Fruit fly (Drosophila melanogaster) whole organism, embryonic: ENCODE results near the gene CG18675.

Source experiments
- Ada2b ChIP-seq: fragments of 200-800 bp; sonication (Bioruptor generic); IDR thresholded peaks from 2 replicates; pipeline ENCODE4 v1.3.6; 2022; ENCODE audit warnings: missing biosample characterization, missing genetic modification characterization
- Antp ChIP-seq: fragments of 200-800 bp; sonication (Bioruptor generic); optimal IDR thresholded peaks from 3 replicates; lab custom pipeline; 2016; ENCODE audit warnings: missing biosample characterization, missing genetic modification characterization
- B-H2 ChIP-seq: fragments of 200-800 bp; sonication (Bioruptor generic); optimal IDR thresholded peaks from 2 replicates; lab custom pipeline; 2018; ENCODE audit warnings: missing biosample characterization, mild to moderate bottlenecking, missing genetic modification characterization
- CG13287 ChIP-seq: fragments of 200-800 bp; sonication (Bioruptor generic); IDR thresholded peaks from 2 replicates; pipeline ENCODE4 v1.3.6; 2022; ENCODE audit warnings: missing biosample characterization, missing genetic modification characterization; ENCODE audit not compliant: partially characterized antibody
- CG13296 ChIP-seq: fragments of 200-800 bp; sonication (Bioruptor generic); optimal IDR thresholded peaks from 3 replicates; lab custom pipeline; 2018; ENCODE audit warnings: missing biosample characterization, mild to moderate bottlenecking, missing genetic modification characterization
- CG13624 ChIP-seq: fragments of 200-800 bp; sonication (Bioruptor generic); optimal IDR thresholded peaks from 2 replicates; lab custom pipeline; 2016; ENCODE audit warnings: missing biosample characterization, missing genetic modification characterization
- CG13894 ChIP-seq: fragments of 200-800 bp; sonication (Bioruptor generic); optimal IDR thresholded peaks from 3 replicates; lab custom pipeline; 2018; ENCODE audit warnings: missing biosample characterization, mild to moderate bottlenecking, missing genetic modification characterization, moderate library complexity
- CG14710 ChIP-seq: fragments of 200-800 bp; sonication (Bioruptor generic); optimal IDR thresholded peaks from 3 replicates; lab custom pipeline; 2019; ENCODE audit warnings: missing biosample characterization, mild to moderate bottlenecking, missing genetic modification characterization, moderate library complexity
- CG15514 ChIP-seq: fragments of 200-800 bp; sonication (Bioruptor generic); optimal IDR thresholded peaks from 3 replicates; lab custom pipeline; 2017; ENCODE audit warnings: missing biosample characterization, missing genetic modification characterization, mild to moderate bottlenecking, moderate library complexity, missing genetic modification reagents
- CG15601 ChIP-seq: fragments of 200-800 bp; sonication (Bioruptor generic); optimal IDR thresholded peaks from 3 replicates; lab custom pipeline; 2019; ENCODE audit warnings: missing biosample characterization, mild to moderate bottlenecking, missing genetic modification characterization, moderate library complexity
- CG1603 ChIP-seq: fragments of 200-800 bp; sonication (Bioruptor generic); optimal IDR thresholded peaks from 2 replicates; lab custom pipeline; 2019; ENCODE audit warnings: missing biosample characterization, mild to moderate bottlenecking, missing genetic modification characterization, moderate library complexity
- CG2120 ChIP-seq: fragments of 200-800 bp; sonication (Bioruptor generic); optimal IDR thresholded peaks from 3 replicates; lab custom pipeline; 2016; ENCODE audit warnings: missing biosample characterization, missing genetic modification characterization
- CG32532 ChIP-seq: fragments of 200-800 bp; sonication (Bioruptor generic); IDR thresholded peaks from 2 replicates; pipeline ENCODE4 v1.3.6; 2022; ENCODE audit warnings: missing biosample characterization, missing genetic modification characterization
- CG3726 ChIP-seq: fragments of 200-800 bp; sonication (Bioruptor generic); IDR thresholded peaks from 3 replicates; pipeline ENCODE4, ENCODE4 v1.3.6; 2022; ENCODE audit warnings: missing biosample characterization, missing genetic modification characterization
- CG4730 ChIP-seq: fragments of 200-800 bp; sonication (Bioruptor generic); IDR thresholded peaks from 2 replicates; pipeline ENCODE4 v1.3.6; 2022; ENCODE audit warnings: missing biosample characterization, missing genetic modification characterization
- CG5245 ChIP-seq: fragments of 200-800 bp; sonication (Bioruptor generic); optimal IDR thresholded peaks from 3 replicates; lab custom pipeline; 2016; ENCODE audit warnings: missing biosample characterization, missing genetic modification characterization
- CG6654 ChIP-seq: fragments of 200-800 bp; sonication (Bioruptor generic); optimal IDR thresholded peaks from 2 replicates; lab custom pipeline; 2017; ENCODE audit warnings: missing biosample characterization, mild to moderate bottlenecking, missing genetic modification characterization
- CG8924 ChIP-seq: fragments of 200-800 bp; optimal IDR thresholded peaks from 3 replicates; lab custom pipeline; 2019; ENCODE audit warnings: missing biosample characterization, mild to moderate bottlenecking, missing genetic modification characterization, moderate library complexity
- CG9876 ChIP-seq: fragments of 200-800 bp; sonication (Bioruptor generic); optimal IDR thresholded peaks from 2 replicates; lab custom pipeline; 2016; ENCODE audit warnings: missing biosample characterization, missing genetic modification characterization
- Dad ChIP-seq: fragments of 200-800 bp; sonication (Bioruptor generic); optimal IDR thresholded peaks from 3 replicates; lab custom pipeline; 2016; ENCODE audit warnings: missing biosample characterization, missing genetic modification characterization
- Dref ChIP-seq: fragments of 200-800 bp; sonication (Bioruptor generic); IDR thresholded peaks from 2 replicates; pipeline ENCODE4 v1.3.6; 2022; ENCODE audit warnings: missing biosample characterization, missing genetic modification characterization
- Rx ChIP-seq: fragments of 200-800 bp; sonication (Bioruptor generic); IDR thresholded peaks from 2 replicates; pipeline ENCODE4 v1.3.6; 2022; ENCODE audit warnings: missing biosample characterization, missing genetic modification characterization
- Sry-δ ChIP-seq: fragments of 200-800 bp; sonication (Bioruptor generic); optimal IDR thresholded peaks from 2 replicates; lab custom pipeline; 2016; ENCODE audit warnings: missing biosample characterization, missing genetic modification characterization
- br ChIP-seq: fragments of >200 bp; optimal IDR thresholded peaks from 2 replicates; lab custom pipeline; 2017
- cad ChIP-seq: fragments of >200 bp; optimal IDR thresholded peaks from 2 replicates; lab custom pipeline; 2017; ENCODE audit warnings: missing biosample characterization, missing genetic modification characterization
- caup ChIP-seq: fragments of 200-800 bp; sonication (Bioruptor generic); optimal IDR thresholded peaks from 3 replicates; lab custom pipeline; 2017; ENCODE audit warnings: missing biosample characterization, mild to moderate bottlenecking, missing genetic modification characterization, moderate library complexity; ENCODE audit not compliant: severe bottlenecking
- dm ChIP-seq: fragments of 200-800 bp; sonication (Bioruptor generic); optimal IDR thresholded peaks from 3 replicates; lab custom pipeline; 2016; ENCODE audit warnings: missing biosample characterization, missing genetic modification characterization
- ewg ChIP-seq: fragments of 200-800 bp; sonication (Bioruptor generic); optimal IDR thresholded peaks from 3 replicates; lab custom pipeline; 2017; ENCODE audit warnings: mild to moderate bottlenecking, missing biosample characterization, missing genetic modification reagents, missing genetic modification characterization
- fu2 ChIP-seq: fragments of 200-800 bp; sonication (Bioruptor generic); optimal IDR thresholded peaks from 2 replicates; lab custom pipeline; 2016; ENCODE audit warnings: missing biosample characterization, missing genetic modification characterization
- hth ChIP-seq: fragments of >200 bp; optimal IDR thresholded peaks from 2 replicates; lab custom pipeline; 2017; ENCODE audit warnings: inconsistent platforms
- ind ChIP-seq: fragments of 200-800 bp; sonication (Bioruptor generic); optimal IDR thresholded peaks from 3 replicates; lab custom pipeline; 2016; ENCODE audit warnings: missing biosample characterization, missing genetic modification characterization
- lab ChIP-seq: fragments of 200-800 bp; sonication (Bioruptor generic); optimal IDR thresholded peaks from 3 replicates; lab custom pipeline; 2017; ENCODE audit warnings: missing biosample characterization, missing genetic modification characterization, mild to moderate bottlenecking, moderate library complexity, missing genetic modification reagents
- lola ChIP-seq, 3 experiments: fragments of >200 bp in 2 of 3; fragments of 200-800 bp in 1 of 3; sonication (Bioruptor generic) in 1 of 3; optimal IDR thresholded peaks; 2 replicates each; lab custom pipeline; 2017 to 2019; ENCODE audit warnings: missing biosample characterization in 3 of 3, missing genetic modification characterization in 3 of 3, mild to moderate bottlenecking in 1 of 3, moderate library complexity in 1 of 3
- luna ChIP-seq: fragments of 200-800 bp; sonication (Bioruptor generic); optimal IDR thresholded peaks from 2 replicates; lab custom pipeline; 2016; ENCODE audit warnings: missing biosample characterization, missing genetic modification characterization
- maf-S ChIP-seq: fragments of 200-800 bp; sonication (Bioruptor generic); optimal IDR thresholded peaks from 2 replicates; lab custom pipeline; 2016; ENCODE audit warnings: missing biosample characterization, missing genetic modification characterization
- oc ChIP-seq: fragments of 200-800 bp; sonication (Bioruptor generic); optimal IDR thresholded peaks from 2 replicates; lab custom pipeline; 2018; ENCODE audit warnings: missing biosample characterization, mild to moderate bottlenecking, missing genetic modification characterization, moderate library complexity
- onecut ChIP-seq: fragments of 200-800 bp; sonication (Bioruptor generic); IDR thresholded peaks from 2 replicates; pipeline ENCODE4 v1.3.6; 2022; ENCODE audit warnings: missing biosample characterization, missing genetic modification characterization
- pan ChIP-seq, 4 experiments: fragments of >200 bp in 3 of 4; fragments of 200-800 bp in 1 of 4; sonication (Bioruptor generic) in 1 of 4; optimal IDR thresholded peaks in 3 of 4; IDR thresholded peaks in 1 of 4; 2 replicates each; pipeline versions ENCODE4 v1.3.6 to Lab custom; 2017 to 2022; ENCODE audit warnings: missing biosample characterization in 2 of 4, missing genetic modification characterization in 2 of 4, mixed read lengths in 1 of 4
- pho ChIP-seq: fragments of 200-800 bp; sonication (Bioruptor generic); optimal IDR thresholded peaks from 2 replicates; lab custom pipeline; 2016; ENCODE audit warnings: missing biosample characterization, missing genetic modification characterization
- run ChIP-seq: fragments of 200-800 bp; sonication (Bioruptor generic); optimal IDR thresholded peaks from 3 replicates; lab custom pipeline; 2018; ENCODE audit warnings: missing biosample characterization, mild to moderate bottlenecking, missing genetic modification characterization
- shn ChIP-seq: fragments of 200-800 bp; sonication (Bioruptor generic); optimal IDR thresholded peaks from 3 replicates; lab custom pipeline; 2016; ENCODE audit warnings: missing biosample characterization, missing genetic modification characterization
- tin ChIP-seq: fragments of 200-800 bp; sonication (Bioruptor generic); optimal IDR thresholded peaks from 3 replicates; lab custom pipeline; 2016; ENCODE audit warnings: missing biosample characterization, missing genetic modification characterization
- trh ChIP-seq: fragments of 200-800 bp; sonication (Bioruptor generic); optimal IDR thresholded peaks from 2 replicates; lab custom pipeline; 2016; ENCODE audit warnings: missing biosample characterization, missing genetic modification characterization
- vfl ChIP-seq: fragments of 200-800 bp; sonication (Bioruptor generic); optimal IDR thresholded peaks from 2 replicates; lab custom pipeline; 2016; ENCODE audit warnings: missing biosample characterization, missing genetic modification characterization
- vnd ChIP-seq: fragments of 200-800 bp; sonication (Bioruptor generic); IDR thresholded peaks from 3 replicates; pipeline ENCODE4 v1.3.6; 2022; ENCODE audit warnings: missing biosample characterization, missing genetic modification characterization; ENCODE audit not compliant: partially characterized antibody
- vvl ChIP-seq: fragments of 200-800 bp; sonication (Bioruptor generic); IDR thresholded peaks from 2 replicates; pipeline ENCODE4 v1.3.6; 2022; ENCODE audit warnings: missing biosample characterization, missing genetic modification characterization
- wdn ChIP-seq: fragments of 200-800 bp; sonication (Bioruptor generic); IDR thresholded peaks from 2 replicates; pipeline ENCODE4 v1.3.6; 2022; ENCODE audit warnings: missing biosample characterization, missing genetic modification characterization
- yki ChIP-seq: fragments of >200 bp; optimal IDR thresholded peaks from 3 replicates; lab custom pipeline; 2018
- zen2 ChIP-seq: fragments of 200-800 bp; sonication (Bioruptor generic); IDR thresholded peaks from 3 replicates; pipeline ENCODE4 v1.3.6; 2022; ENCODE audit warnings: missing biosample characterization, missing genetic modification characterization; ENCODE audit not compliant: partially characterized antibody

Gene CG18675

dm6 chr3L:4135857-4136256, 37.8 kb upstream of the CG18675 start, which contains the start of gene RfC4 (continued):
- peak; percentile 2 for TF ChIP-seq CG15601
- no peak for TF ChIP-seq CG5245 (GFP tag; lab: Kevin White, UChicago)
- no peak for TF ChIP-seq vnd (GFP tag; lab: Robert Waterston, UW)
- TF ChIP-seq Ada2b, result no peak
- no peak for TF ChIP-seq lab
- no peak for TF ChIP-seq pho
- peak; percentile 32 for TF ChIP-seq CG1603 (tag; lab: Kevin White, UChicago)
- peak; percentile 78 for TF ChIP-seq Dref
- TF ChIP-seq fu2, result no peak
- no peak for TF ChIP-seq hth (lab: Kevin White, UChicago)
- no peak for TF ChIP-seq CG32532 (GFP tag; lab: Robert Waterston, UW)
- peak; percentile 22 for TF ChIP-seq Sry-δ (GFP tag; lab: Kevin White, UChicago)
- TF ChIP-seq Dad (GFP tag; lab: Kevin White, UChicago), result no peak
- no peak for TF ChIP-seq ind (GFP tag; lab: Kevin White, UChicago)
- peak; percentile 21 for TF ChIP-seq CG15514 (GFP tag; lab: Kevin White, UChicago)

- no peak for TF ChIP-seq CG4730 (GFP tag; lab: Robert Waterston, UW)
- TF ChIP-seq zen2 (GFP tag; lab: Robert Waterston, UW), result no peak; the same call in 1 of the 3 replicates
- TF ChIP-seq maf-S, result no peak
- peak; percentile 32 for TF ChIP-seq luna (GFP tag; lab: Kevin White, UChicago)
- no peak for TF ChIP-seq lola (GFP tag; optimal IDR thresholded peaks at IDR 0.05; lab: Kevin White, UChicago)
- TF ChIP-seq CG13624 (GFP tag; lab: Kevin White, UChicago), result peak; percentile 43
- peak; percentile 41 for TF ChIP-seq CG13894 (tag; lab: Kevin White, UChicago)
- TF ChIP-seq Antp, result no peak
- peak; percentile 50 for TF ChIP-seq dm (GFP tag; lab: Kevin White, UChicago)
- no peak for TF ChIP-seq B-H2 (GFP tag; lab: Kevin White, UChicago)
- TF ChIP-seq CG9876 (GFP tag; lab: Kevin White, UChicago), result no peak
- TF ChIP-seq shn (GFP tag; lab: Kevin White, UChicago), result peak; percentile 4
- peak; percentile 13 for TF ChIP-seq run
- no peak for TF ChIP-seq yki (lab: Kevin White, UChicago)
- no peak for TF ChIP-seq CG3726 (GFP tag; lab: Robert Waterston, UW)
- TF ChIP-seq ewg (GFP tag; lab: Kevin White, UChicago), result peak; percentile 5
- TF ChIP-seq oc (tag; lab: Kevin White, UChicago), result no peak
- TF ChIP-seq CG6654 (GFP tag; lab: Kevin White, UChicago), result no peak
- no peak for TF ChIP-seq vfl
- TF ChIP-seq onecut (GFP tag; lab: Robert Waterston, UW), result 0 out of 2 replicates have a peak, but pooled peaks have one; percentile 1
- TF ChIP-seq pho, result peak; percentile 6
- no peak for TF ChIP-seq br (lab: Kevin White, UChicago)
- no peak for TF ChIP-seq wdn
- TF ChIP-seq CG13296 (GFP tag; lab: Kevin White, UChicago), result no peak
- TF ChIP-seq CG13287 (GFP tag; lab: Robert Waterston, UW), result peak; percentile 91
- TF ChIP-seq vvl (GFP tag; lab: Robert Waterston, UW), result peak; percentile 30; the same call in 1 of the 2 replicates
- TF ChIP-seq pan (optimal IDR thresholded peaks at IDR 0.05; lab: Kevin White, UChicago), result no peak
- no peak for TF ChIP-seq pan (GFP tag; optimal IDR thresholded peaks at IDR 0.05 in 1 of 2, IDR thresholded peaks at IDR 0.05 in 1 of 2)
- peak; percentile 81 for TF ChIP-seq CG14710 (tag; lab: Kevin White, UChicago)
- TF ChIP-seq tin (GFP tag; lab: Kevin White, UChicago), result no peak
- no peak for TF ChIP-seq trh
- peak; percentile 40 for TF ChIP-seq caup (GFP tag; lab: Kevin White, UChicago)
- no peak for TF ChIP-seq cad (GFP tag; lab: Kevin White, UChicago)
- TF ChIP-seq CG2120 (GFP tag; lab: Kevin White, UChicago), result peak; percentile 47
- peak; percentile 42 for TF ChIP-seq CG15601
- TF ChIP-seq Rx (GFP tag; lab: Robert Waterston, UW), result no peak
- TF ChIP-seq CG8924 (tag; lab: Kevin White, UChicago), result peak; percentile 61
Observed at dm6 chr3L:4138804-4139521, 34.7 kb upstream of the CG18675 start, which contains the start of the genes Rop and Ras64B. Gene Rop, minus strand, starts transcription at chr3L:4138996. Gene Ras64B, plus strand, starts transcription at chr3L:4139076.
